Worm (Caenorhabditis elegans) whole organism, mixed stage, embryonic: ENCODE results near the gene ptr-16.

Experiments used
- M03D4.4 ChIP-seq: sonication (generic microtip); optimal IDR thresholded peaks from 2 replicates; lab custom pipeline; 2017; ENCODE audit warnings: mild to moderate bottlenecking, missing genetic modification characterization, missing compliant biosample characterization
- bed-3 ChIP-seq: fragments of 200-800 bp; sonication (Bioruptor generic); optimal IDR thresholded peaks from 3 replicates; lab custom pipeline; 2018; ENCODE audit warnings: mild to moderate bottlenecking, missing genetic modification characterization, moderate library complexity, missing compliant biosample characterization
- blmp-1 ChIP-seq: fragments of 150-350 bp; optimal IDR thresholded peaks from 2 replicates; lab custom pipeline; 2014; ENCODE audit warnings: missing biosample characterization, missing genetic modification characterization
- ceh-39 ChIP-seq: fragments of 150-350 bp; optimal IDR thresholded peaks from 2 replicates; lab custom pipeline; 2014; ENCODE audit warnings: missing biosample characterization, missing genetic modification characterization
- ceh-43 ChIP-seq: fragments of 200-800 bp; sonication (Bioruptor generic); optimal IDR thresholded peaks from 2 replicates; lab custom pipeline; 2018; ENCODE audit warnings: mild to moderate bottlenecking, missing genetic modification characterization, moderate library complexity, missing compliant biosample characterization
- ceh-83 ChIP-seq: fragments of 200-800 bp; sonication (Bioruptor generic); optimal IDR thresholded peaks from 2 replicates; lab custom pipeline; 2018; ENCODE audit warnings: mild to moderate bottlenecking, missing genetic modification characterization, missing compliant biosample characterization
- ces-1 ChIP-seq: fragments of 150-350 bp; optimal IDR thresholded peaks from 2 replicates; lab custom pipeline; 2014; ENCODE audit warnings: missing biosample characterization, missing genetic modification reagents, missing genetic modification characterization
- cnd-1 ChIP-seq: fragments of 200-800 bp; sonication (Bioruptor generic); optimal IDR thresholded peaks from 2 replicates; lab custom pipeline; 2018; ENCODE audit warnings: mild to moderate bottlenecking, missing genetic modification characterization, missing compliant biosample characterization
- drap-1 ChIP-seq: fragments of 200-800 bp; sonication (Bioruptor generic); optimal IDR thresholded peaks from 3 replicates; lab custom pipeline; 2018; ENCODE audit warnings: mild to moderate bottlenecking, missing genetic modification characterization, missing compliant biosample characterization
- elt-1 ChIP-seq: sonication (generic microtip); optimal IDR thresholded peaks from 2 replicates; lab custom pipeline; 2017; ENCODE audit warnings: missing genetic modification characterization, mild to moderate bottlenecking, missing compliant biosample characterization, antibody characterized with exemption, moderate library complexity, borderline replicate concordance; ENCODE audit not compliant: insufficient read depth
- elt-3 ChIP-seq: fragments of 150-350 bp; optimal IDR thresholded peaks from 2 replicates; lab custom pipeline; 2014; ENCODE audit warnings: missing biosample characterization, missing genetic modification characterization
- flh-1 ChIP-seq: fragments of 200-800 bp; sonication (Bioruptor generic); optimal IDR thresholded peaks from 2 replicates; lab custom pipeline; 2018; ENCODE audit warnings: mild to moderate bottlenecking, missing genetic modification characterization, moderate library complexity, missing compliant biosample characterization
- ham-2 ChIP-seq: fragments of 200-800 bp; sonication (Bioruptor generic); optimal IDR thresholded peaks from 2 replicates; lab custom pipeline; 2018; ENCODE audit warnings: mild to moderate bottlenecking, missing genetic modification characterization, missing compliant biosample characterization
- hlh-1 ChIP-seq: fragments of 150-350 bp; optimal IDR thresholded peaks from 2 replicates; lab custom pipeline; 2014; ENCODE audit warnings: missing biosample characterization, missing genetic modification reagents, missing genetic modification characterization
- lin-13 ChIP-seq: fragments of 150-350 bp; optimal IDR thresholded peaks from 2 replicates; lab custom pipeline; 2014; ENCODE audit warnings: missing biosample characterization, missing genetic modification characterization
- lin-32 ChIP-seq: fragments of 200-800 bp; sonication (Bioruptor generic); optimal IDR thresholded peaks from 2 replicates; lab custom pipeline; 2018; ENCODE audit warnings: mild to moderate bottlenecking, missing genetic modification characterization, missing compliant biosample characterization
- mab-5 ChIP-seq: fragments of 150-350 bp; optimal IDR thresholded peaks from 2 replicates; lab custom pipeline; 2014; ENCODE audit warnings: missing biosample characterization, missing genetic modification characterization
- mep-1 ChIP-seq: fragments of 150-350 bp; optimal IDR thresholded peaks from 2 replicates; lab custom pipeline; 2017; ENCODE audit warnings: missing biosample characterization, missing genetic modification reagents, missing genetic modification characterization, inconsistent platforms
- mls-2 ChIP-seq: sonication (generic microtip); optimal IDR thresholded peaks from 2 replicates; lab custom pipeline; 2016; ENCODE audit warnings: mild to moderate bottlenecking, missing genetic modification characterization, moderate library complexity, missing compliant biosample characterization
- nhr-12 ChIP-seq: fragments of 150-350 bp; optimal IDR thresholded peaks from 2 replicates; lab custom pipeline; 2014; ENCODE audit warnings: missing biosample characterization, missing genetic modification characterization
- nhr-2 ChIP-seq: fragments of 150-350 bp; optimal IDR thresholded peaks from 2 replicates; lab custom pipeline; 2014; ENCODE audit warnings: missing biosample characterization, missing genetic modification characterization
- nhr-237 ChIP-seq: fragments of 150-350 bp; optimal IDR thresholded peaks from 2 replicates; lab custom pipeline; 2014; ENCODE audit warnings: missing biosample characterization, missing genetic modification characterization
- nhr-28 ChIP-seq: fragments of 150-350 bp; optimal IDR thresholded peaks from 2 replicates; lab custom pipeline; 2014; ENCODE audit warnings: missing biosample characterization, missing genetic modification characterization
- nhr-76 ChIP-seq: sonication (generic microtip); optimal IDR thresholded peaks from 2 replicates; lab custom pipeline; 2017; ENCODE audit warnings: missing biosample characterization, missing genetic modification characterization
- pha-4 ChIP-seq: fragments of 150-350 bp; optimal IDR thresholded peaks from 2 replicates; lab custom pipeline; 2018; ENCODE audit warnings: missing biosample characterization, missing genetic modification reagents, missing genetic modification characterization
- sem-2 ChIP-seq: fragments of 200-800 bp; sonication (Bioruptor generic); optimal IDR thresholded peaks from 2 replicates; lab custom pipeline; 2018; ENCODE audit warnings: mild to moderate bottlenecking, missing genetic modification characterization, missing compliant biosample characterization
- sptf-1 ChIP-seq: sonication (generic microtip); optimal IDR thresholded peaks from 2 replicates; lab custom pipeline; 2017; ENCODE audit warnings: mild to moderate bottlenecking, missing genetic modification characterization, moderate library complexity, missing compliant biosample characterization
- tbx-8 ChIP-seq: fragments of 200-800 bp; sonication (Bioruptor generic); optimal IDR thresholded peaks from 2 replicates; lab custom pipeline; 2018; ENCODE audit warnings: mild to moderate bottlenecking, missing genetic modification characterization, moderate library complexity, missing compliant biosample characterization
- unc-120 ChIP-seq: sonication (generic microtip); optimal IDR thresholded peaks from 2 replicates; lab custom pipeline; 2017; ENCODE audit warnings: missing genetic modification characterization, missing compliant biosample characterization; ENCODE audit not compliant: poor library complexity, severe bottlenecking
- unc-62 ChIP-seq: fragments of 150-350 bp; optimal IDR thresholded peaks from 2 replicates; lab custom pipeline; 2014; ENCODE audit warnings: missing biosample characterization, missing genetic modification reagents, missing genetic modification characterization
- zip-8 ChIP-seq: fragments of 150-350 bp; optimal IDR thresholded peaks from 2 replicates; lab custom pipeline; 2014; ENCODE audit warnings: missing biosample characterization, missing genetic modification characterization

The ptr-16 gene

ce11 chrV:1151324-1151742, 14.2 kb upstream of the ptr-16 start (continued):
- TF ChIP-seq ces-1 (peak; percentile 87), tbx-8 (GFP tag; lab: Kevin White, UChicago) (peak; percentile 50)

- TF ChIP-seq nhr-12 (tag; lab: Kevin White, UChicago) (no peak), ham-2 (GFP tag; lab: Kevin White, UChicago) (no peak), elt-1 (tag; lab: Kevin White, UChicago) (no peak), hlh-1 (peak; percentile 68), nhr-2 (tag; lab: Kevin White, UChicago) (no peak), zip-8 (tag; lab: Kevin White, UChicago) (no peak)
Measured at ce11 chrV:1151830-1152229, 13.7 kb upstream of the ptr-16 start.

ce11 chrV:1152736-1153135, 12.8 kb upstream of the ptr-16 start:
- TF ChIP-seq tbx-8 (GFP tag; lab: Kevin White, UChicago) = no peak
- no peak for TF ChIP-seq hlh-1
- no peak for TF ChIP-seq nhr-76
- no peak for TF ChIP-seq drap-1
- no peak for TF ChIP-seq blmp-1
- no peak for TF ChIP-seq bed-3 (GFP tag; lab: Kevin White, UChicago)
- no peak for TF ChIP-seq mab-5
- TF ChIP-seq ham-2 (GFP tag; lab: Kevin White, UChicago) = no peak
- TF ChIP-seq sem-2 (GFP tag; lab: Kevin White, UChicago) = no peak
- no peak for TF ChIP-seq pha-4 (tag; lab: Kevin White, UChicago)
- no peak for TF ChIP-seq cnd-1 (tag; lab: Kevin White, UChicago)
- no peak for TF ChIP-seq nhr-28 (tag; lab: Kevin White, UChicago)
- no peak for TF ChIP-seq nhr-2 (tag; lab: Kevin White, UChicago)
- no peak for TF ChIP-seq unc-62
- TF ChIP-seq sptf-1 (tag; lab: Kevin White, UChicago) = no peak
- TF ChIP-seq elt-3 (tag; lab: Kevin White, UChicago) = no peak

- TF ChIP-seq pha-4 (tag; lab: Kevin White, UChicago) (no peak), sem-2 (GFP tag; lab: Kevin White, UChicago) (no peak), tbx-8 (GFP tag; lab: Kevin White, UChicago) (no peak), sptf-1 (tag; lab: Kevin White, UChicago) (no peak), cnd-1 (tag; lab: Kevin White, UChicago) (no peak), elt-3 (tag; lab: Kevin White, UChicago) (no peak), nhr-2 (tag; lab: Kevin White, UChicago) (no peak), bed-3 (GFP tag; lab: Kevin White, UChicago) (no peak), mab-5 (no peak), ceh-39 (tag; lab: Kevin White, UChicago) (no peak), elt-1 (tag; lab: Kevin White, UChicago) (no peak), hlh-1 (no peak), mls-2 (tag; lab: Kevin White, UChicago) (no peak), ces-1 (no peak), ceh-83 (GFP tag; lab: Kevin White, UChicago) (no peak), M03D4.4 (no peak), unc-62 (no peak), lin-32 (GFP tag; lab: Kevin White, UChicago) (no peak)
Measured at ce11 chrV:1153387-1153786, 12.1 kb upstream of the ptr-16 start.

ce11 chrV:1153925-1154324, 11.6 kb upstream of the ptr-16 start:
- TF ChIP-seq unc-120 = peak; percentile 59
- TF ChIP-seq lin-13 (tag; lab: Kevin White, UChicago) = no peak
- peak; percentile 29 for TF ChIP-seq sptf-1 (tag; lab: Kevin White, UChicago)
- TF ChIP-seq ces-1 = peak; percentile 51
- peak; percentile 24 for TF ChIP-seq hlh-1
- TF ChIP-seq M03D4.4 = peak; percentile 3
- peak; percentile 21 for TF ChIP-seq mls-2 (tag; lab: Kevin White, UChicago)
- no peak for TF ChIP-seq bed-3 (GFP tag; lab: Kevin White, UChicago)
- no peak for TF ChIP-seq nhr-12 (tag; lab: Kevin White, UChicago)
- TF ChIP-seq, all 35 proteins: peak for 6

ce11 chrV:1154472-1155278, 10.8 kb upstream of the ptr-16 start:
- TF ChIP-seq elt-3 (tag; lab: Kevin White, UChicago) (no peak), mls-2 (tag; lab: Kevin White, UChicago) (peak; percentile 12), tbx-8 (GFP tag; lab: Kevin White, UChicago) (no peak), ham-2 (GFP tag; lab: Kevin White, UChicago) (peak; percentile 14), M03D4.4 (no peak), ceh-43 (GFP tag; lab: Kevin White, UChicago) (no peak), ces-1 (peak; percentile 88), flh-1 (GFP tag; lab: Kevin White, UChicago) (no peak), unc-62 (no peak), cnd-1 (tag; lab: Kevin White, UChicago) (no peak), nhr-12 (tag; lab: Kevin White, UChicago) (no peak), ceh-39 (tag; lab: Kevin White, UChicago) (no peak), elt-1 (tag; lab: Kevin White, UChicago) (no peak), nhr-237 (tag; lab: Kevin White, UChicago) (no peak), sptf-1 (tag; lab: Kevin White, UChicago) (no peak), lin-13 (tag; lab: Kevin White, UChicago) (no peak), mep-1 (no peak)
